Fruit fly (Drosophila melanogaster): ENCODE data around the gene CG44475.

Gene CG44475

DNA sequence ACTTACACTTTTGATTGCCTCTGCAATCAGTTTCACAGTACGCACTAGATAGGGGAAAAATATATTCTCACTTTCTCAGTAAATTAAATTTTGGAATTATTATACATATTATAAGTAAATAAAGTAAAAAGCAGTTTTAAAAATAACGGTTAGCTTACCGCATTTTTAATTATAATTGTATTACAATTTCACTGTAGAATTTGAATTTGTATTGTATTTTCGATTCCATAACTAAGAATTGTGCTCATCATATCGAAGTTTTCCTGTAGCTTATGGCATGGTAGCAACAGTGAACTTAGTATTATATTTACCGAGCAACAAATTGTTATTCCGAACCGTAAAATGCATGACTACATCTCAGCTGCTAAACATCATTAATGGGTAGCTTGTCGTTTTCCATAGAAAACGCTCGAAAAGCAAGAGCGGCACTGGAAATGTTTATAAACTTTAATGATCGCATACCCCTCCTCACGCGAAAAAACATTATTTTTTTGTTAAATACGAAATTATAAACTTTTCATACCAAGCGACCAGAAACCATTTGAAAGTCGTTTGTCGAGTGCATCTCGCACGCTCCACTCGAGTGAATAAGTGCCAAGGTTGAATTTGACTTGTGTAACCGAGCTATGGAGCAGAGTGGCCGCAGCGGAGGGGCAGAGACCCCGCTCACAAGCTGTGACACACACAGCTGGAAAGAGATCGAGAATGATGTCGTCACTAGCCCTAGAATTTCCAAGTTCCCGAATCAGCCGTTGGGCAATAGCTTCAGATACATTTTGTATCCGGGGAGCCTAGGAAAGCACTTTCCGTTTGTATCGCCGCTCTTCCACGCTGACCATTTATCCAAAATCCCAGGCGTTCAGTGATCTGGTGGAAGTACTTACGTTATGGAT, 29.3 kb upstream of the CG44475 start (continued):
- peak; percentile 89 for TF ChIP-seq sens (GFP tag)
- TF ChIP-seq hbn (GFP tag; IDR thresholded peaks at IDR 0.05; ENCODE audit: partially characterized antibody): no peak
- TF ChIP-seq CG4328 (GFP tag; optimal IDR thresholded peaks at IDR 0.05): peak; percentile 94
- TF ChIP-seq CG6813 (GFP tag; optimal IDR thresholded peaks at IDR 0.05): peak; percentile 47
- peak; percentile 89 for TF ChIP-seq CG32772 (GFP tag; IDR thresholded peaks at IDR 0.05)
- peak; percentile 96 for TF ChIP-seq fd3F (GFP tag; optimal IDR thresholded peaks at IDR 0.05)
- TF ChIP-seq sens-2 (GFP tag; IDR thresholded peaks at IDR 0.05): peak; percentile 65; the same call in 1 of the 2 replicates
- peak; percentile 71; the same call in 1 of the 2 replicates for TF ChIP-seq sim (GFP tag; IDR thresholded peaks at IDR 0.05)
- TF ChIP-seq zfh1 (GFP tag; IDR thresholded peaks at IDR 0.05): peak; percentile 84
- peak; percentile 97 for TF ChIP-seq CG8924 (tag; optimal IDR thresholded peaks at IDR 0.05)
- peak; percentile 100 for TF ChIP-seq grau (tag; optimal IDR thresholded peaks at IDR 0.05)
- peak; percentile 88 for TF ChIP-seq tio (GFP tag; optimal IDR thresholded peaks at IDR 0.05)
- peak; percentile 92 for TF ChIP-seq CG7987 (GFP tag; optimal IDR thresholded peaks at IDR 0.05)
- peak; percentile 91 for TF ChIP-seq CG7372 (GFP tag; IDR thresholded peaks at IDR 0.05)
- TF ChIP-seq Dfd (GFP tag; optimal IDR thresholded peaks at IDR 0.05): no peak
- TF ChIP-seq lmd (GFP tag; IDR thresholded peaks at IDR 0.05): peak; percentile 91
- TF ChIP-seq Fer2 (tag; optimal IDR thresholded peaks at IDR 0.05): peak; percentile 93
- TF ChIP-seq unpg (GFP tag; optimal IDR thresholded peaks at IDR 0.05): peak; percentile 95
- no peak for TF ChIP-seq Dref (GFP tag; IDR thresholded peaks at IDR 0.05)
- TF ChIP-seq CG3163 (GFP tag; optimal IDR thresholded peaks at IDR 0.05): no peak
- TF ChIP-seq ro (GFP tag; IDR thresholded peaks at IDR 0.05): peak; percentile 76
- peak; percentile 85 for TF ChIP-seq Hand (GFP tag; optimal IDR thresholded peaks at IDR 0.05)
- TF ChIP-seq Xrp1 (GFP tag; IDR thresholded peaks at IDR 0.05): peak; percentile 92
- TF ChIP-seq trh (GFP tag; optimal IDR thresholded peaks at IDR 0.05): peak; percentile 70
- TF ChIP-seq CG4424 (GFP tag; optimal IDR thresholded peaks at IDR 0.05): peak; percentile 88
- TF ChIP-seq Rfx (GFP tag; IDR thresholded peaks at IDR 0.05): peak; percentile 92
- TF ChIP-seq NC2α (GFP tag; optimal IDR thresholded peaks at IDR 0.05): no peak
- TF ChIP-seq run (tag; optimal IDR thresholded peaks at IDR 0.05): peak; percentile 97
- peak; percentile 90 for TF ChIP-seq NfI (GFP tag; optimal IDR thresholded peaks at IDR 0.05)
- peak; percentile 86 for TF ChIP-seq HHEX (GFP tag; optimal IDR thresholded peaks at IDR 0.05)
- TF ChIP-seq vnd (GFP tag; IDR thresholded peaks at IDR 0.05; ENCODE audit: partially characterized antibody): no peak
- no peak for TF ChIP-seq CkIIα-i1 (GFP tag; IDR thresholded peaks at IDR 0.05)
- TF ChIP-seq CG2202 (tag; optimal IDR thresholded peaks at IDR 0.05): peak; percentile 84
- no peak for TF ChIP-seq Hmx (GFP tag; optimal IDR thresholded peaks at IDR 0.05)
- no peak for TF ChIP-seq Sry-β (GFP tag; optimal IDR thresholded peaks at IDR 0.05)
- peak; percentile 84 for TF ChIP-seq GATAe (GFP tag; conservative IDR thresholded peaks at IDR 0.05)
- TF ChIP-seq Usf (GFP tag; optimal IDR thresholded peaks at IDR 0.05): peak; percentile 88
- peak; percentile 55 for TF ChIP-seq Hsf (GFP tag; optimal IDR thresholded peaks at IDR 0.05)
- TF ChIP-seq CG11456 (GFP tag; IDR thresholded peaks at IDR 0.05): peak; percentile 62; the same call in 1 of the 3 replicates
- TF ChIP-seq CG16863 (GFP tag; optimal IDR thresholded peaks at IDR 0.05): peak; percentile 46
- peak; percentile 67 for TF ChIP-seq Jarid2 (GFP tag; optimal IDR thresholded peaks at IDR 0.05)
- peak; percentile 85 for TF ChIP-seq sob (GFP tag; IDR thresholded peaks at IDR 0.05)
- peak; percentile 85 for TF ChIP-seq jing (GFP tag; optimal IDR thresholded peaks at IDR 0.05)
- TF ChIP-seq nau (GFP tag; optimal IDR thresholded peaks at IDR 0.05): peak; percentile 42
- peak; percentile 91 for TF ChIP-seq ind (GFP tag; optimal IDR thresholded peaks at IDR 0.05)
- TF ChIP-seq ci (GFP tag; IDR thresholded peaks at IDR 0.05): peak; percentile 92
- peak; percentile 93 for TF ChIP-seq CG13123 (GFP tag; optimal IDR thresholded peaks at IDR 0.05)
- peak; percentile 83 for TF ChIP-seq CG2199 (GFP tag; IDR thresholded peaks at IDR 0.05)
- peak; percentile 92 for TF ChIP-seq Atf6 (GFP tag; IDR thresholded peaks at IDR 0.05)

Measured in whole organism, embryonic.